Worm (Caenorhabditis elegans) whole organism, dauer: ENCODE data around the gene prdh-1.

Source experiments
- unc-62 ChIP-seq: sonication (generic microtip); optimal IDR thresholded peaks from 2 replicates; lab custom pipeline; 2017; ENCODE audit warnings: missing biosample characterization, missing genetic modification reagents, missing genetic modification characterization

The prdh-1 gene

DNA sequence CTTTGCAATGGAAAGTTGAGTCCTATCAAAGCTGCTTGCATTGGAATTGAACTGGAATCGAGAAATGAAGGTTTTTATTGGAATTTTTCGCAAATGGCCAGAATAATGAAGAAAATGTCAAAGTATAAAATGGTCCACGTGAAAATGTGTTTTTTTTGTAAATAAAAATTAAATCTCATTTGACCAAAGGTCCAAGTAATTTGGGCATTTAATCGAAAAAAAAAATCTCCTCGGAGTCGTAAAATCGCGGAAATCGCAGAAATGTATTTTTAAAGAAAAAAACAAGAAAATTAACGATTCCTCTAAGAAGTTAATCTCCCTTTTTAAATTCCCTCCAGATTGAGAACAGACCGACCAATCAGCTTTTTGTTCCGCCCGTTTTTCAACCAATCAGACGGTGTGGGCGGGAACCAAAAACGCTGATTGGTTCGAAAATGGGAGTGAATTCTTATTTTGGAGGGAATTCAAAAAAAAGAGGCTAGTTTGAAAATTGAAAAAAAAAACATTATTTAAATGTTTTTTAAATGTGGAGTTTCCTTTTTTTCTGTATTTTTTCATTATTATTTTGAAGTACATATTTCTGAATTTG, at the start of gene prdh-1:
TSS of gene prdh-1 (minus strand) at position 51 of the 589 bp plus-strand sequence.
- no peak for TF ChIP-seq unc-62 (GFP tag; lab: Kevin White, UChicago)

DNA sequence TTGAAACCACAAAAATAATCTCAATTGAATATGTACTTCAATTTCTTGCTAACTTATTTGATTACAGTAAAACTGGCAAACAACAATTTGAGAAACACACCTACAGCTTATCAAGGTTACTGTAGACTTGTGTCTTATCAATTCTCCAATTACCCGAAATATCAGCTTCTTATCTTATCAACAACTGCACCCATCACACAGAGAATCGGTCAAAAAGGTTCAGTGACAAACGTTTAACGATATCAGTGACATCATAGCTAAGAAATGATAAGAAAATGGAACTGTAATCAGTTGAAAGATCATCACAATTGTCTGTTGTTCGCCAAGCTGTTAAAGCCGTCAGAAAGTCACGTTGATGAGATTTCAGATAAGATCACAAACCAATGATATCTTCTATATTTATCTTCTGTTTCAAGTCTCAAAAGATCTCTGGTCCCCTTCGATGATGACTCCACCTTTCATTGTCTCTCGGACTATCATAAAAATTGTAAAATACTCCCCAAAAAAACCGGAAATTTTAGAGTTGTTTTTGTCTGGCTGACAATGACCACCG, 42.9 kb upstream of the prdh-1 start:
- TF ChIP-seq unc-62 (GFP tag; lab: Kevin White, UChicago) = no peak

DNA sequence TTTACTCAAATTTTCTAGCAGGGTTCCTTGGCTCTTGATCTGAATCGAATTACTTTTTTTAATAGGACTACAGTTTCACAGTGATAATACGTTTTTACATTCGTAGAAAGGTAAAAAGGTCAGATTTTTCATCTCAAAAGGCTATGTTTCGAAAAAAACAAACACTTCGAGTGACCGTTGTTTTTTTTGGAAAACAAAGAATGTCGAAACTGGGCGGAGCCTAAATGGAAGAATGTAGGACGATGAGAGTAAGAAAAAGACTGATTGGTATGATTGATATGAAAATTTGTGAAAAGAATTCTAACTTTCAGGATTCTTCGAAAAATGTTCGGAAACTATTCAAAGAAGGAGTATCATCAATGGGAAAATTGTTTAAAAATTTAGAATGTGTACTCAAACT, 36.5 kb upstream of the prdh-1 start, which contains the start of gene Y37A1A.2:
TSS of gene Y37A1A.2 (minus strand) at position 101 of the 400 bp plus-strand sequence.
- TF ChIP-seq unc-62 (GFP tag; lab: Kevin White, UChicago) = no peak

DNA sequence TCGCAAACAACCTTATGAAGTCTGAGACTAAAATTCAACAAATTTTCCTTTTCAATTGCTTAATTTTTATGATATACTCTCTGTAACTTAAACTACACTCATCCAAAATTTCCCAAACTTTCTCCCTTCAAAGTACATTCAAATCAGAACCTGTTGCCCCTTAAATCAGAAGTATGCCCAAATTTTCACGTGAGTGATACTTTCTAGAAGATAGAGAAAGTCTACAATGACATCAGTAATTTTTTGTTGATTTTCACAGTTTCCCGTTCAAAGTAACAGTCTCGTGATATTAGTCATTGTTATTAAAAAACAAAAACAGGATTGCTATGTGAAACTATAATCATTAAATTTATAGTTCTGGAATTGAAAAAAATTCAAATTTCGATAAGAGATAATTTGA, 34.5 kb upstream of the prdh-1 start:
- no peak for TF ChIP-seq unc-62 (GFP tag; lab: Kevin White, UChicago)

DNA sequence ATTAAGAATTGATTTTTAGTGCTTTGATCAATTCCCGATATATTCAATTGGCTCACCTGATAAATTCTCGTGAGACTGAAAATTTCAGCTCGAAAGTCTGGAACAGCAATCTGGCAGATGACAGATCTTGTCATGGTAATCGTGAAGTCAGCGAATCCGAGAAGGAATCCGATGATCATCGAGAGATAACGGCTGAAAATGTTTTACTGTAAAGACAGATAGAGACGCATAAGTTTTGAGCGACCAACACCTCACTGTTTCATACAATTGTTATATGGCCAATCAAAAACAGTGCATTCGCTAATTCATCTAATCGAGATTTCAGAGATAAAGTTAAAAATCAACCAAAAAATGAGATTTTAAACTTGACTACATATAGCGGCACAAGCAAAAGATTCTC, 30.0 kb upstream of the prdh-1 start:
- TF ChIP-seq unc-62 (GFP tag; lab: Kevin White, UChicago) = no peak

DNA sequence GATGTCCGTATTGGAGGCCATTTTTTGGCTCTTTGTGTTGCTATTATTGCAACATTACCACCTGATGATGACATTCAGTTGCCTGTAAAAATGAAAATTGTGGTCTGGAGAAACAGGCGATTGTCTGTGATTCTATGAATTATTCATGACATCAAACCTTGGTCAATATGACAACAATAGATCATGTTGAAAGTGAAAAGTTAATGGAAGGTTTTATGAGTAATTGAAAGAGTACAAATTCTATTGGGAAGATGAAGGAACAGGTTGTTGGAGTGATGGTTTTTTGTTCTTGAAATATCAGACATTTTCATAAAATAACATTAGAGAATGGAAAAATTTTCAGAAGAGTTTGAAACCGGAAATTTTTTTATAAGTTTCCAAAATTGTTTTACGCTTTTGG, 26.4 kb upstream of the prdh-1 start, which contains the start of gene Y37A1A.3:
TSS of gene Y37A1A.3 (minus strand) at position 101 of the 400 bp plus-strand sequence.
- no peak for TF ChIP-seq unc-62 (GFP tag; lab: Kevin White, UChicago)

DNA sequence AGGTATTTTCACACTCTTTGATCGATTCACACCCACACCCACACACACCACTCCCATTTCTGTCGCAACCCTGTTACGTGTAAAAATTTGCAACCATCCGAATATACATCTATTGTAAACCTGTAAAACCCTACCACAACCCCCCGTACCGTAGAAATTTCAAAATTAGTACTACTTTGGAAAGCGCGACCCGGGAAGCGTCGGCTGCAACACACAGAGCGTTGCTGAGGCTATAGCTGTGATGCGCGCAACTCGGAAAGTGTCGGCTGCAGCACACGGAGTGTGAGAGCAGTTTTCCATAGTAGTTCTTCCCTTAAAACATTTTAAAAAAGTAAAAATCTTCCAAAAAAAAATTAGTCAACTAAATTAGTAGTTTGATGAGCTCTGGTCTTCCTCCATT, 16.7 kb upstream of the prdh-1 start:
- no peak for TF ChIP-seq unc-62 (GFP tag; lab: Kevin White, UChicago)

DNA sequence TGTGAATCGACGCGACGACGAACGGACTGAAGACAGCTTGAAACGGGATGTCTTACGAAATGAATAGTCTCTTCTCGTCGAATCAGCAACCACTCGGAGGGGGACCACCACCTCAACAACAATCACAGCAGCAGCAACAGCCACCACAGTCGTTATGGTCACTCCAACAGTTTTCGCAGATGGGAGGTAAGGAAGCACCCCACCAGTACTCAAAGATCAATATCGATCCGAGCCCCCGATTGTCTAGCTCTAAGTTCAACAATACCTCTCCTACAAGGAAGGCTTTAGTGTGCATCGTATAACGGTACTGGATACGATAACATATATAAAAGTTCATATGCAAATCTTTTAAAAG, 11.7 kb upstream of the prdh-1 start:
- TF ChIP-seq unc-62 (GFP tag; lab: Kevin White, UChicago) = no peak

DNA sequence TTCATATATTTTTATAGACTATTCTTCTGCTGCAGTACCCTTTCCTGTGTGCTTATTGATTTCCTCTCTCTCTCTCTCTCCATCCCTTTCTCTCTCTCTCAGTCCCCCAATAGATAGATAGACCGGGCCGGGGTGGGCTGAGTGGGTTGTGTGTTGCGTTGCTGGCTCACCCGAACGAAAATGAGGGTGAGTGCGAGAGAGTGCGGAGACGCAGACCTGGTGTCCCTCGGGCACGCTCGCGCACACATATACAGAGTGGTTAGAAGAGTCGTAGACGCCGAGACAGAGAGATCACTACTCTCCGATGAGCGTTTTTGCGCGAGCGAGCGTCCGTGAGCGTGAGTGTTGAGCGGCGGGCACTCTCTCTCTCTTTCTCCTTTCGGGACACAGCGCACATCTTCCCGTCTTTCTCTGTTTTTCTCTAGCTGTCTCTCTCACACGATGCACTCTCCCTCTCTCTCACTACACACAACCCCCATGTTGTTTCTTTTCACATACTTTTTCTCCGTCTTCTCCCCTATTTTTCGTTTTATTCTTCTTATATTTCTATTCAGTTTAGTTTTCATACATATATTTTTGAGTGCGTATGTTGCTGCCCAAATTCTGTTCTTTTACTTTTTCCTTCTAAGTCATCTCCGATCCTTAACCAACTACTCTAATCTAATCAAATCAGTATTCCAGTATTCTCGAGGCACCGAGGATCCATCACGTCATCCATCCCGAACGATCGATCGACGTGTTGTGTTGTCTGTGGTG, 11.2 kb upstream of the prdh-1 start, which contains the start of gene lin-66:
TSS of gene lin-66 (plus strand) at position 672 of the 756 bp plus-strand sequence.
- TF ChIP-seq unc-62 (GFP tag; lab: Kevin White, UChicago) = no peak

DNA sequence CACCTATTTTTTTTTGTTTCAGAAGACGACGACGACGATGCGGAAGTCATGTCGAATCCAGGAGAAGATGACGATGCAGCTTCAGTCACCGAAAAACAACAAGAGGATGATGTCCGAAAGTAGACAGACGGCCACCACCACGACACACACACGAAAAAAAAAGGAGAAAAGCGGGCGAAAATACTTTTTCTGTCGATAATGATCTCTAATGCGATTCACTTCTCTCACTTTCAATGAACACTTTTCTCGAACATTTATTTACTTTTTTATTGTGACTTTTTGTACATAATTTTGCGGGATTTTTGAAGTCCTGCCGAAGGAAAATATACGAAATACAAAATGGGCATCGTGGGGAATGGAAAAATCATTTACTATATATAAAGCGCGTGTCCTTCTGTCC, 7.5 kb upstream of the prdh-1 start:
- TF ChIP-seq unc-62 (GFP tag; lab: Kevin White, UChicago) = no peak

DNA sequence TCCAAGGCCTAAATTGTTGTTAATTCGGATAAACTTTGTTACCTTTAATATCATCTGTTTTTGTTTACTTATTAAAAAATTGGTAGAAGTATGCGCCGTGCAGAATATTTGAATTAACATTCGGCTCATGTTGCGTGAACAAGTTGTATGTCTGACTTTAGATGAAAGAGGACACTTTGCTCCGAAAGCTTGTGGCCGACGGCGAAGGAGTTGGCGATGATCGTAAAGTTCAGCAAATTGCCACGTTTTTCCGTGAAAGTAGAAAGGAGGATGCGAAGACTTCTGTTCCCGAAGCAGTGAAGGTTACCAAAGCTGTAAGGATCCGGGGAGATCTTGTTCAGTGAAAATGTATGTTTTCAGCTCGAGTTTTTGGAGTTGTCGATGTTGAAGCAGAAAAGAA, 6.2 kb upstream of the prdh-1 start, which contains the start of gene thoc-7:
TSS of gene thoc-7 (plus strand) at position 162 of the 400 bp plus-strand sequence.
- no peak for TF ChIP-seq unc-62 (GFP tag; lab: Kevin White, UChicago)

DNA sequence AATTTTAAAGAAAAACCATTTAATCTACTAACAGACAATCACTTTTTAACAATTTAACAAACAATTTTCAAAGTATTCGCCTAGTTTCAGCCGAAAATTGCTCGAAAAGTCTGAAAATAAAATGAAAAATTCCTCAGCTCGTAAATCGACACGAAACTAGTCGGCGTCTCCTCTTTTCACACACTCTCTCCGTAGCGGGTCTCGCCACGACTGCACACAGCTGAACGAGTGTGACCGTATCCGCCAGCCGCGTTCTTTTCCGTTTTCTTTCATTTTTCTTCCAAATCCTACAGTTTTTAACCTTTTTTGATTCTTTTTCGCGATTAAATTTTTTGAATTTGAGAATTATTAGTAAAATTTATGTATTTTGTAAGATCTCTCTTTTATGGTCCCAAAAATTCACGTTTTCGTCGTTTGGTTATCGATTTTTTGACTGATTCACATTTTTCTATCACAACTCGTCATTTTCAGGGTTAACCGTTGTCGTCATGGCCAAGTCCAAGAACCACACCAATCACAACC, 5.4 kb upstream of the prdh-1 start, which contains the start of gene rpl-29:
TSS of gene rpl-29 (plus strand) at position 472 of the 522 bp plus-strand sequence.
- no peak for TF ChIP-seq unc-62 (GFP tag; lab: Kevin White, UChicago)

DNA sequence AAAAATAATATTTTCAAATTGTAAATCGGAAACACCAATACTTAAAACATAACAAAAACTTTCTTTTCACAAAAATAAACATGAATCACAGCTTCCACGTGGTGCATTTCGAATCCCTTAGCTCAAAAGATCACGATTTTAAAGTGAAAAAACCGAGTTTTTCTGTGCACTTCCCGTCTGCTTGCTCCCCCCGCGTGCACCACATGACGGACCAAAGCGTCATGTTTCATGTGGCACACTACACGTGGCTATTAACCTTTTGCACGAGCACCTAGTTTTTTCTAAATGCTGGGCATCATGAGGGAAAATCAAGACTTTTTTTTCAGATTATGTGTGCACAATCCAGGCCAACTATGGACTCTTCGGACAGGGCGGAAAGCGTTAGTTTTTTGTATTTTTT, 4.4 kb upstream of the prdh-1 start:
- no peak for TF ChIP-seq unc-62 (GFP tag; lab: Kevin White, UChicago)

DNA sequence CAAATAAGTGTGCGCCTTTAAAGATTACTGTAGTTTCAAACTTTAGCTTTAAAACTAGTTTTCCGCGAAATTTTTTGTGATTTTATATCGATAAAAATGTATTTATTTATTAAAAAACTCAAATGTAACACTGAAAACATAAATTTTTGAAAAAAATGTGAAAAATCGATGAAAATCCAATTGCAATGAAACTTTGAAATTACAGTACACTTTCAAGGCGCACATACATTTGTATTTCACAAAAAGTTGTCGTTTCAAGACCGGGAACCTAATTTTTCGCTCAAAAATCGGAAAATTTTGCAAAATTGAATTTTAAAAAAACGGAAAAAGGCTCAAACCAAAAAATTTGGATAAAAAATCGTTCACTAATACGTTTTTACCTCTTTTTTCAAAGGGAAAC, 4.0 kb upstream of the prdh-1 start:
- no peak for TF ChIP-seq unc-62 (GFP tag; lab: Kevin White, UChicago)

DNA sequence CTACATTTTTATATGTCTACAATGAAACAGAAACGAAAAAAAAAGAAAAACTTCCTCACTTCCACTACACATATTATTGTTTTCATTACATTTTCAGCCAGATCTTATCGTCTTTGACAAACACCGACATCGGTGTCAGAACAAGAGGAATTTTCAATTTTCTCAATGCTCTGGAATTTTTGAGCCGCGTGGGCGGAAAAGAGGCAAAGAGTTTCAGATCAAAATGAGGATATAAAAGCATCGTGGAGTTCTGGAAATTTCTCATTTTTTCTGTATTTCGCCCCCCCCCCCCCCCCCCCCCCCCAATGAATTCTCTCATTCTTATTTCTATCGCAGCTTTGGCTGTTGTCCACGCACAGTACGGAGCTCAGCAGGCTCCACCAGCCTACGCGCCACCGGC, 3.4 kb upstream of the prdh-1 start, which contains the start of gene B0513.4:
TSS of gene B0513.4 (plus strand) at position 301 of the 400 bp plus-strand sequence.
- no peak for TF ChIP-seq unc-62 (GFP tag; lab: Kevin White, UChicago)

DNA sequence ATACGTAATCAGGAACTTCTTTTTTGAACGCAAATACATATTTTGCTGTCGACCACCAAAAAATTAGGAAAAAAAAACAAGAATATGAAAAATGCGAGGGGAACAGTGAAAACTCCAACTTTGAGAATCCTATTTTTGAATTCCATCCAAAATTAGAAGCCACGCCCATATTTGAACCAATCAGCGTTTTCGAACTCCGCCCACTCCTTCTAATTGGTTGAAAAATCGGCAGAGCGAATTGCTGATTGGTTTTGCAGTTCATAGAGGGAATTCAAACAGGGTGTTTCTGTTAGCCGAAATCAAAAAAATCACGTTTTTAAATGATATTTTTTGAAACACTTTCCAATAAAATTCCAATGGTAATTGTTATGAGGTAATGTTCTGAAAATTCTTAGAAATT, 2.3 kb upstream of the prdh-1 start:
- no peak for TF ChIP-seq unc-62 (GFP tag; lab: Kevin White, UChicago)
